Fruit fly (Drosophila melanogaster) whole organism, embryonic: ENCODE data around the gene Gad1.
A peak's percentile ranks its signal among the peaks of the same experiment; 100 is the strongest.

ENCODE experiments used
- Atf6 ChIP-seq: fragments of 200-800 bp; sonication (Bioruptor generic); IDR thresholded peaks from 2 replicates; pipeline ENCODE4 v1.3.6; 2022; ENCODE audit warnings: missing biosample characterization, missing genetic modification characterization
- Bdp1 ChIP-seq: fragments of 200-800 bp; sonication (Bioruptor generic); optimal IDR thresholded peaks from 3 replicates; lab custom pipeline; 2016; ENCODE audit warnings: missing biosample characterization, missing genetic modification characterization
- Bteb2 ChIP-seq: fragments of 200-800 bp; sonication (Bioruptor generic); optimal IDR thresholded peaks from 2 replicates; lab custom pipeline; 2016; ENCODE audit warnings: missing biosample characterization, missing genetic modification characterization
- CG10462 ChIP-seq: fragments of 200-800 bp; sonication (Bioruptor generic); optimal IDR thresholded peaks from 2 replicates; lab custom pipeline; 2016; ENCODE audit warnings: missing biosample characterization, missing genetic modification characterization
- CG10654 ChIP-seq: fragments of 200-800 bp; sonication (Bioruptor generic); optimal IDR thresholded peaks from 2 replicates; lab custom pipeline; 2016; ENCODE audit warnings: missing biosample characterization, missing genetic modification characterization
- CG10959 ChIP-seq: fragments of 200-800 bp; sonication (Bioruptor generic); IDR thresholded peaks from 2 replicates; pipeline ENCODE4 v1.3.6; 2022; ENCODE audit warnings: missing biosample characterization, missing genetic modification characterization
- CG12071 ChIP-seq: fragments of 200-800 bp; sonication (Bioruptor generic); optimal IDR thresholded peaks from 3 replicates; lab custom pipeline; 2018; ENCODE audit warnings: missing biosample characterization, mild to moderate bottlenecking, missing genetic modification characterization
- CG12236 ChIP-seq: fragments of 200-800 bp; sonication (Bioruptor generic); optimal IDR thresholded peaks from 2 replicates; lab custom pipeline; 2016; ENCODE audit warnings: missing biosample characterization, missing genetic modification characterization
- CG13894 ChIP-seq: fragments of 200-800 bp; sonication (Bioruptor generic); optimal IDR thresholded peaks from 3 replicates; lab custom pipeline; 2018; ENCODE audit warnings: missing biosample characterization, mild to moderate bottlenecking, missing genetic modification characterization, moderate library complexity
- CG14441 ChIP-seq: fragments of 200-800 bp; sonication (Bioruptor generic); IDR thresholded peaks from 2 replicates; pipeline ENCODE4 v1.3.6; 2022; ENCODE audit warnings: missing biosample characterization, missing genetic modification characterization
- CG17186 ChIP-seq: fragments of 200-800 bp; sonication (Bioruptor generic); optimal IDR thresholded peaks from 3 replicates; lab custom pipeline; 2017; ENCODE audit warnings: missing biosample characterization, missing genetic modification reagents, missing genetic modification characterization
- CG18619 ChIP-seq: fragments of 200-800 bp; sonication (Bioruptor generic); optimal IDR thresholded peaks from 3 replicates; lab custom pipeline; 2017; ENCODE audit warnings: missing biosample characterization, mild to moderate bottlenecking, missing genetic modification characterization
- CG3065 ChIP-seq: fragments of 200-800 bp; sonication (Bioruptor generic); optimal IDR thresholded peaks from 2 replicates; lab custom pipeline; 2016; ENCODE audit warnings: missing biosample characterization, missing genetic modification characterization
- CG31365 ChIP-seq: fragments of 200-800 bp; sonication (Bioruptor generic); optimal IDR thresholded peaks from 2 replicates; lab custom pipeline; 2018; ENCODE audit warnings: missing biosample characterization, mild to moderate bottlenecking, missing genetic modification characterization
- CG33557 ChIP-seq: fragments of 200-800 bp; sonication (Bioruptor generic); optimal IDR thresholded peaks from 2 replicates; lab custom pipeline; 2019; ENCODE audit warnings: missing biosample characterization, mild to moderate bottlenecking, missing genetic modification characterization, moderate library complexity
- CG34376 ChIP-seq: fragments of 200-800 bp; sonication (Bioruptor generic); optimal IDR thresholded peaks from 2 replicates; lab custom pipeline; 2018; ENCODE audit warnings: missing biosample characterization, mild to moderate bottlenecking, missing genetic modification characterization
- CG3847 ChIP-seq: fragments of 200-800 bp; sonication (Bioruptor generic); IDR thresholded peaks from 2 replicates; pipeline ENCODE4 v1.3.6; 2022; ENCODE audit warnings: missing biosample characterization, missing genetic modification characterization
- CG4730 ChIP-seq: fragments of 200-800 bp; sonication (Bioruptor generic); IDR thresholded peaks from 2 replicates; pipeline ENCODE4 v1.3.6; 2022; ENCODE audit warnings: missing biosample characterization, missing genetic modification characterization
- CG6654 ChIP-seq: fragments of 200-800 bp; sonication (Bioruptor generic); optimal IDR thresholded peaks from 2 replicates; lab custom pipeline; 2017; ENCODE audit warnings: missing biosample characterization, mild to moderate bottlenecking, missing genetic modification characterization
- CTCF ChIP-seq: fragments of 200-800 bp; sonication (Bioruptor generic); optimal IDR thresholded peaks from 2 replicates; lab custom pipeline; 2017; ENCODE audit warnings: missing biosample characterization, mild to moderate bottlenecking, missing genetic modification characterization, moderate library complexity
- CrebB ChIP-seq: fragments of 200-800 bp; sonication (Bioruptor generic); optimal IDR thresholded peaks from 3 replicates; lab custom pipeline; 2018; ENCODE audit warnings: missing biosample characterization, mild to moderate bottlenecking, missing genetic modification characterization
- Dek ChIP-seq: fragments of 200-800 bp; sonication (Bioruptor generic); optimal IDR thresholded peaks from 3 replicates; lab custom pipeline; 2019; ENCODE audit warnings: missing biosample characterization, mild to moderate bottlenecking, missing genetic modification characterization, moderate library complexity
- Dll ChIP-seq: fragments of 200-800 bp; sonication (Bioruptor generic); IDR thresholded peaks from 4 replicates; pipeline ENCODE4 v1.3.6; 2022; ENCODE audit warnings: missing biosample characterization, missing genetic modification characterization; ENCODE audit not compliant: partially characterized antibody
- Eip74EF ChIP-seq, 2 experiments: fragments of 200-800 bp in 1 of 2; fragments of >200 bp in 1 of 2; sonication (Bioruptor generic) in 1 of 2; optimal IDR thresholded peaks; 2 replicates each; lab custom pipeline; 2017 to 2019; ENCODE audit warnings: missing biosample characterization in 2 of 2, missing genetic modification characterization in 2 of 2, mild to moderate bottlenecking in 1 of 2, moderate library complexity in 1 of 2
- Ets97D ChIP-seq: fragments of 200-800 bp; sonication (Bioruptor generic); optimal IDR thresholded peaks from 3 replicates; lab custom pipeline; 2016; ENCODE audit warnings: missing biosample characterization, missing genetic modification characterization
- HLH4C ChIP-seq: fragments of 200-800 bp; sonication (Bioruptor generic); IDR thresholded peaks from 3 replicates; pipeline ENCODE4 v1.3.6; 2022; ENCODE audit warnings: missing biosample characterization, missing genetic modification characterization; ENCODE audit not compliant: partially characterized antibody
- Hmx ChIP-seq: fragments of 200-800 bp; sonication (Bioruptor generic); optimal IDR thresholded peaks from 2 replicates; lab custom pipeline; 2016; ENCODE audit warnings: missing biosample characterization, missing genetic modification characterization
- NC2β ChIP-seq: fragments of 200-800 bp; sonication (Bioruptor generic); optimal IDR thresholded peaks from 2 replicates; lab custom pipeline; 2016; ENCODE audit warnings: missing biosample characterization, missing genetic modification characterization
- Neu2 ChIP-seq: fragments of 200-800 bp; sonication (Bioruptor generic); optimal IDR thresholded peaks from 3 replicates; lab custom pipeline; 2016; ENCODE audit warnings: missing biosample characterization, missing genetic modification characterization, borderline replicate concordance
- Nf-YA ChIP-seq: fragments of 200-800 bp; sonication (Bioruptor generic); IDR thresholded peaks from 2 replicates; pipeline ENCODE4 v1.3.6; 2022; ENCODE audit warnings: missing biosample characterization, missing genetic modification characterization
- Scr ChIP-seq: fragments of 200-800 bp; sonication (Bioruptor generic); IDR thresholded peaks from 2 replicates; pipeline ENCODE4 v1.3.6; 2022; ENCODE audit warnings: missing biosample characterization, missing genetic modification characterization; ENCODE audit not compliant: partially characterized antibody
- Sox102F ChIP-seq: fragments of 200-800 bp; sonication (Bioruptor generic); optimal IDR thresholded peaks from 2 replicates; lab custom pipeline; 2018; ENCODE audit warnings: missing biosample characterization, mild to moderate bottlenecking, missing genetic modification characterization, moderate library complexity
- Tbp ChIP-seq: fragments of >200 bp; optimal IDR thresholded peaks from 2 replicates; lab custom pipeline; 2018; ENCODE audit warnings: missing biosample characterization, missing genetic modification characterization
- ase ChIP-seq: fragments of 200-800 bp; sonication (Bioruptor generic); IDR thresholded peaks from 3 replicates; pipeline ENCODE4 v1.3.6; 2022; ENCODE audit warnings: missing biosample characterization, missing genetic modification characterization
- caup ChIP-seq: fragments of 200-800 bp; sonication (Bioruptor generic); optimal IDR thresholded peaks from 3 replicates; lab custom pipeline; 2017; ENCODE audit warnings: missing biosample characterization, mild to moderate bottlenecking, missing genetic modification characterization, moderate library complexity; ENCODE audit not compliant: severe bottlenecking
- chinmo ChIP-seq: fragments of 200-800 bp; sonication (Bioruptor generic); IDR thresholded peaks from 4 replicates; pipeline ENCODE4 v1.3.6; 2022; ENCODE audit warnings: missing biosample characterization, missing genetic modification characterization; ENCODE audit not compliant: partially characterized antibody
- dimm ChIP-seq: fragments of 200-800 bp; sonication (Bioruptor generic); IDR thresholded peaks from 2 replicates; pipeline ENCODE4 v1.3.6; 2022; ENCODE audit warnings: missing biosample characterization, missing genetic modification characterization
- dm ChIP-seq: fragments of 200-800 bp; sonication (Bioruptor generic); optimal IDR thresholded peaks from 3 replicates; lab custom pipeline; 2016; ENCODE audit warnings: missing biosample characterization, missing genetic modification characterization
- fd64A ChIP-seq: fragments of 200-800 bp; sonication (Bioruptor generic); optimal IDR thresholded peaks from 3 replicates; lab custom pipeline; 2018; ENCODE audit warnings: missing biosample characterization, mild to moderate bottlenecking, missing genetic modification characterization
- her ChIP-seq: fragments of 200-800 bp; sonication (Bioruptor generic); optimal IDR thresholded peaks from 2 replicates; lab custom pipeline; 2016; ENCODE audit warnings: missing biosample characterization, missing genetic modification characterization
- klu ChIP-seq: fragments of 200-800 bp; sonication (Bioruptor generic); IDR thresholded peaks from 2 replicates; pipeline ENCODE4 v1.3.6; 2022; ENCODE audit warnings: missing biosample characterization, missing genetic modification characterization
- onecut ChIP-seq: fragments of 200-800 bp; sonication (Bioruptor generic); IDR thresholded peaks from 2 replicates; pipeline ENCODE4 v1.3.6; 2022; ENCODE audit warnings: missing biosample characterization, missing genetic modification characterization
- otp ChIP-seq: fragments of 200-800 bp; sonication (Bioruptor generic); IDR thresholded peaks from 3 replicates; pipeline ENCODE4, ENCODE4 v1.3.6; 2022; ENCODE audit warnings: missing biosample characterization, missing genetic modification characterization
- pfk ChIP-seq: fragments of 200-800 bp; sonication (Bioruptor generic); optimal IDR thresholded peaks from 2 replicates; lab custom pipeline; 2018; ENCODE audit warnings: missing biosample characterization, mild to moderate bottlenecking, missing genetic modification characterization, moderate library complexity
- pros ChIP-seq: fragments of 200-800 bp; sonication (Bioruptor generic); optimal IDR thresholded peaks from 3 replicates; lab custom pipeline; 2019; ENCODE audit warnings: missing biosample characterization, mild to moderate bottlenecking, missing genetic modification characterization, moderate library complexity
- row ChIP-seq: fragments of 200-800 bp; sonication (Bioruptor generic); IDR thresholded peaks from 3 replicates; pipeline ENCODE4 v1.3.6; 2022; ENCODE audit warnings: missing biosample characterization, missing genetic modification characterization
- sens-2 ChIP-seq: fragments of 200-800 bp; sonication (Bioruptor generic); IDR thresholded peaks from 2 replicates; pipeline ENCODE4 v1.3.6; 2022; ENCODE audit warnings: missing biosample characterization, missing genetic modification characterization
- slp2 ChIP-seq: fragments of 200-800 bp; sonication (Bioruptor generic); optimal IDR thresholded peaks from 2 replicates; lab custom pipeline; 2016; ENCODE audit warnings: missing biosample characterization, missing genetic modification characterization
- ssp ChIP-seq: fragments of 200-800 bp; sonication (Bioruptor generic); IDR thresholded peaks from 2 replicates; pipeline ENCODE4 v1.3.6; 2022; ENCODE audit warnings: missing biosample characterization, missing genetic modification characterization
- tap ChIP-seq: fragments of 200-800 bp; optimal IDR thresholded peaks from 3 replicates; lab custom pipeline; 2019; ENCODE audit warnings: missing biosample characterization, mild to moderate bottlenecking, missing genetic modification characterization, moderate library complexity
- twi ChIP-seq: fragments of 200-800 bp; optimal IDR thresholded peaks from 2 replicates; lab custom pipeline; 2019; ENCODE audit warnings: missing biosample characterization, mild to moderate bottlenecking, missing genetic modification characterization, moderate library complexity
- vvl ChIP-seq: fragments of 200-800 bp; sonication (Bioruptor generic); IDR thresholded peaks from 2 replicates; pipeline ENCODE4 v1.3.6; 2022; ENCODE audit warnings: missing biosample characterization, missing genetic modification characterization
- wor ChIP-seq: fragments of 200-800 bp; sonication (Bioruptor generic); IDR thresholded peaks from 2 replicates; pipeline ENCODE4 v1.3.6; 2022; ENCODE audit warnings: missing biosample characterization, missing genetic modification characterization

The Gad1 gene

DNA sequence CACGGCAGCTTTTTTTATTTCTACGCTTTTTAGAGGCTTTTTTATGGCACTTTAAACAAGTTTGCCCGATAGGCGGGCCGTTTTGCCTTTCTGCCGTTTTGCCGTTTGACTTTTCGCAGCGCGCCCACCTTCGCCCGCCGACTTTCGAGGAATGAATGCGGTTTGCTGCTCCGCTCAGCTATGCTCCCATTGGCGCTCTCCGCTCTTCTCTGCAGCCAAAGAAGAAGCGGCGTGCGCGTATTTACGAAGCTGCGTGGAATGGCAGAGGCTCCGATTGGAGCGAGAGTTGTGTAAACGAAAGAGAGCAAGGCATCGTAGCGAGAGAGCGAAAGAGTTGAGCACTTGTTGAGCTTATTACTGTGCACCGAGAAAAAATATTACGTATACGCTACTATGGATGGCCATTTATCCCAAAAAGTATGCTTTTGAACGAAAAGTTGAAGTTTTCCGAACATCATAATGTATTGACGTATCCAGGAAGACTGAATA, 16.9 kb downstream of the Gad1 start, which contains the start of gene wit (continued):
- TF ChIP-seq tap (no peak), fd64A (GFP tag; lab: Kevin White, UChicago) (no peak), Hmx (no peak), CG13894 (tag; lab: Kevin White, UChicago) (no peak), Dll (GFP tag; lab: Robert Waterston, UW) (peak; percentile 47; the same call in 1 of the 4 replicates), slp2 (no peak), ase (GFP tag; lab: Robert Waterston, UW) (no peak), wor (no peak), CG12236 (GFP tag; lab: Kevin White, UChicago) (no peak), dimm (GFP tag; lab: Robert Waterston, UW) (no peak), Bteb2 (GFP tag; lab: Kevin White, UChicago) (no peak), CG4730 (GFP tag; lab: Robert Waterston, UW) (no peak), CG18619 (GFP tag; lab: Kevin White, UChicago) (no peak), chinmo (GFP tag; lab: Robert Waterston, UW) (peak; percentile 97), row (peak; percentile 42; the same call in 1 of the 3 replicates), CG10462 (GFP tag; lab: Kevin White, UChicago) (no peak), onecut (GFP tag; lab: Robert Waterston, UW) (no peak), CG14441 (GFP tag; lab: Robert Waterston, UW) (no peak), otp (GFP tag; lab: Robert Waterston, UW) (peak; percentile 58; the same call in 2 of the 3 replicates), NC2β (GFP tag; lab: Kevin White, UChicago) (no peak), caup (GFP tag; lab: Kevin White, UChicago) (no peak), dm (GFP tag; lab: Kevin White, UChicago) (no peak), HLH4C (GFP tag; lab: Robert Waterston, UW) (no peak), Nf-YA (GFP tag; lab: Robert Waterston, UW) (no peak), CG34376 (GFP tag; lab: Kevin White, UChicago) (peak; percentile 43), CG31365 (tag; lab: Kevin White, UChicago) (no peak), sens-2 (GFP tag; lab: Robert Waterston, UW) (no peak), twi (tag; lab: Kevin White, UChicago) (no peak), Bdp1 (GFP tag; lab: Kevin White, UChicago) (no peak), CG10959 (GFP tag; lab: Robert Waterston, UW) (no peak), Eip74EF (GFP tag; optimal IDR thresholded peaks at IDR 0.05; lab: Kevin White, UChicago) (peak in 1 of 2 experiments; percentile 27), Neu2 (GFP tag; lab: Kevin White, UChicago) (no peak), pfk (GFP tag; lab: Kevin White, UChicago) (no peak), Ets97D (no peak), Atf6 (0 out of 2 replicates have a peak, but pooled peaks have one; percentile 17), CrebB (peak; percentile 30), CG6654 (GFP tag; lab: Kevin White, UChicago) (no peak), pros (GFP tag; lab: Kevin White, UChicago) (no peak), her (GFP tag; lab: Kevin White, UChicago) (peak; percentile 36), CG17186 (no peak), Scr (peak; percentile 28)

DNA sequence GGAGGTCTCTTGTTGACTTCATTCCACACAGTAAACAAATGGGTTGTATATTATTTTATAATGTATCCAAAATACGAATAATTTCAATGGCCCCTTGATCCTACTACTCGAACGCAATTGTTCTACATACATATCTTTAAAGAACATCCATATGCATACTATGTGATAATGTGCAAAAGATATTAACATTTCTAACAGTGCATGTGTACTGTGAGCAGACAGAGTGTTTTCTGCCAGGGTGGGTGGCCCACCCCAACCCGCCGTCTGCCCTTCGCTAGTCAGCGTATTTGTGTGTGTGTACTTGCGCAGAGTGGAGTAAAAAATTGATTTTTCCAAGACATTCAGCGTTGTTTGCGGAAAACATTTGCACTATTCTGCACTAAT, 17.6 kb downstream of the Gad1 start:
- no peak for TF ChIP-seq CTCF (GFP tag; lab: Kevin White, UChicago)
- TF ChIP-seq ssp: no peak
- no peak for TF ChIP-seq CG3065 (GFP tag; lab: Kevin White, UChicago)
- TF ChIP-seq CG10654 (GFP tag; lab: Kevin White, UChicago): peak; percentile 50
- no peak for TF ChIP-seq CG13894 (tag; lab: Kevin White, UChicago)
- TF ChIP-seq her (GFP tag; lab: Kevin White, UChicago): no peak
- peak; percentile 26 for TF ChIP-seq Dek (tag; lab: Kevin White, UChicago)
- TF ChIP-seq Sox102F (GFP tag; lab: Kevin White, UChicago): peak; percentile 70
- no peak for TF ChIP-seq CG33557 (GFP tag; lab: Kevin White, UChicago)
- TF ChIP-seq CG12071 (GFP tag; lab: Kevin White, UChicago): peak; percentile 78
- peak; percentile 82 for TF ChIP-seq vvl (GFP tag; lab: Robert Waterston, UW)
- no peak for TF ChIP-seq Scr
- peak; percentile 38; the same call in 1 of the 2 replicates for TF ChIP-seq klu (GFP tag; lab: Robert Waterston, UW)
- TF ChIP-seq Tbp (GFP tag; lab: Kevin White, UChicago): no peak
- TF ChIP-seq CG3847 (GFP tag; lab: Robert Waterston, UW): no peak
